Worm (Caenorhabditis elegans) whole organism, young adult: ENCODE measurements around the gene elf-1.

ENCODE experiments used
- B0261.1 ChIP-seq: sonication (generic microtip); optimal IDR thresholded peaks from 2 replicates; lab custom pipeline; 2016; ENCODE audit warnings: mild to moderate bottlenecking, missing genetic modification characterization, moderate library complexity, missing compliant biosample characterization
- F22D6.2 ChIP-seq: sonication (generic microtip); optimal IDR thresholded peaks from 2 replicates; lab custom pipeline; 2016; ENCODE audit warnings: mild to moderate bottlenecking, missing genetic modification characterization, missing compliant biosample characterization
- F23B12.7 ChIP-seq: sonication (generic microtip); optimal IDR thresholded peaks from 2 replicates; lab custom pipeline; 2017; ENCODE audit warnings: missing genetic modification characterization, mild to moderate bottlenecking, missing compliant biosample characterization, antibody characterized with exemption, moderate library complexity; ENCODE audit not compliant: insufficient read depth
- F37B4.10 ChIP-seq: fragments of 200-800 bp; sonication (Bioruptor generic); IDR thresholded peaks from 2 replicates; pipeline ENCODE4 v1.3.6; 2022; ENCODE audit warnings: missing genetic modification characterization, missing compliant biosample characterization
- F49E8.2 ChIP-seq: sonication (generic microtip); optimal IDR thresholded peaks from 3 replicates; lab custom pipeline; 2017; ENCODE audit warnings: missing genetic modification characterization, mild to moderate bottlenecking, missing compliant biosample characterization, antibody characterized with exemption, moderate library complexity; ENCODE audit not compliant: insufficient read depth
- F55B11.4 ChIP-seq: sonication (generic microtip); optimal IDR thresholded peaks from 2 replicates; lab custom pipeline; 2016; ENCODE audit warnings: missing compliant biosample characterization, missing genetic modification characterization, borderline replicate concordance; ENCODE audit not compliant: insufficient read depth
- F57A8.1 ChIP-seq: fragments of 200-800 bp; sonication (Bioruptor generic); optimal IDR thresholded peaks from 2 replicates; lab custom pipeline; 2018; ENCODE audit warnings: mild to moderate bottlenecking, missing genetic modification characterization, moderate library complexity, missing compliant biosample characterization
- F57C9.4 ChIP-seq: sonication (generic microtip); optimal IDR thresholded peaks from 2 replicates; lab custom pipeline; 2017; ENCODE audit warnings: mild to moderate bottlenecking, missing genetic modification characterization, missing compliant biosample characterization
- K11D2.4 ChIP-seq: fragments of 200-800 bp; sonication (Bioruptor generic); IDR thresholded peaks from 2 replicates; pipeline ENCODE4 v1.3.6; 2022; ENCODE audit warnings: missing genetic modification reagents, missing genetic modification characterization, missing compliant biosample characterization
- Y79H2A.3 ChIP-seq: fragments of 200-800 bp; sonication (Bioruptor generic); conservative IDR thresholded peaks from 2 replicates; pipeline ENCODE4 v1.3.6; 2022; ENCODE audit warnings: missing genetic modification reagents, missing genetic modification characterization, missing compliant biosample characterization
- ama-1 ChIP-seq, 3 experiments: fragments of 150-350 bp in 1 of 3; sonication (generic microtip) in 2 of 3; optimal IDR thresholded peaks; 2 replicates each; lab custom pipeline; 2014 to 2018; ENCODE audit warnings: missing biosample characterization in 2 of 3, missing genetic modification characterization in 2 of 3, missing genetic modification reagents in 2 of 3
- aptf-2 ChIP-seq: fragments of 200-800 bp; sonication (Bioruptor generic); conservative IDR thresholded peaks from 2 replicates; pipeline ENCODE4 v1.3.6; 2022; ENCODE audit warnings: missing genetic modification reagents, missing genetic modification characterization, missing compliant biosample characterization
- attf-6 ChIP-seq: fragments of 200-800 bp; sonication (Bioruptor generic); IDR thresholded peaks from 2 replicates; pipeline ENCODE4 v1.3.6; 2022; ENCODE audit warnings: missing genetic modification reagents, missing genetic modification characterization, missing compliant biosample characterization
- bed-1 ChIP-seq: fragments of 200-800 bp; sonication (Bioruptor generic); IDR thresholded peaks from 2 replicates; pipeline ENCODE4 v1.3.6; 2022; ENCODE audit warnings: missing genetic modification reagents, missing genetic modification characterization, missing compliant biosample characterization
- bed-2 ChIP-seq: fragments of 200-800 bp; sonication (Bioruptor generic); IDR thresholded peaks from 2 replicates; pipeline ENCODE4 v1.3.6; 2022; ENCODE audit warnings: missing genetic modification reagents, missing genetic modification characterization, missing compliant biosample characterization
- ccch-3 ChIP-seq: fragments of 200-800 bp; sonication (Bioruptor generic); optimal IDR thresholded peaks from 2 replicates; lab custom pipeline; 2018; ENCODE audit warnings: mild to moderate bottlenecking, missing genetic modification characterization, missing compliant biosample characterization
- cebp-1 ChIP-seq, 2 experiments: fragments of 200-800 bp in 1 of 2; sonication (Bioruptor generic) in 1 of 2; sonication (generic microtip) in 1 of 2; IDR thresholded peaks in 1 of 2; optimal IDR thresholded peaks in 1 of 2; 2 replicates each; pipeline versions ENCODE4 v1.3.6 to Lab custom; 2017 to 2022; ENCODE audit warnings: missing compliant biosample characterization in 2 of 2, missing genetic modification characterization in 2 of 2, mild to moderate bottlenecking in 1 of 2, missing genetic modification reagents in 1 of 2, moderate library complexity in 1 of 2
- cebp-2 ChIP-seq: fragments of 200-800 bp; sonication (Bioruptor generic); IDR thresholded peaks from 2 replicates; pipeline ENCODE4 v1.3.6; 2022; ENCODE audit warnings: missing genetic modification characterization, missing compliant biosample characterization
- ceh-27 ChIP-seq: fragments of 200-800 bp; sonication (Bioruptor generic); optimal IDR thresholded peaks from 2 replicates; lab custom pipeline; 2018; ENCODE audit warnings: mild to moderate bottlenecking, missing genetic modification characterization, moderate library complexity, missing compliant biosample characterization
- ceh-40 ChIP-seq: fragments of 200-800 bp; sonication (Bioruptor generic); IDR thresholded peaks from 2 replicates; pipeline ENCODE4 v1.3.6; 2022; ENCODE audit warnings: missing genetic modification characterization, missing compliant biosample characterization
- ceh-91 ChIP-seq: fragments of 200-800 bp; sonication (Bioruptor generic); IDR thresholded peaks from 2 replicates; pipeline ENCODE4 v1.3.6; 2022; ENCODE audit warnings: missing genetic modification reagents, missing genetic modification characterization, missing compliant biosample characterization
- dox-1 ChIP-seq: fragments of 200-800 bp; sonication (Bioruptor generic); IDR thresholded peaks from 2 replicates; pipeline ENCODE4 v1.3.6; 2022; ENCODE audit warnings: missing genetic modification reagents, missing genetic modification characterization, missing compliant biosample characterization
- egl-44 ChIP-seq: fragments of 200-800 bp; sonication (Bioruptor generic); IDR thresholded peaks from 2 replicates; pipeline ENCODE4 v1.3.6; 2022; ENCODE audit warnings: missing genetic modification reagents, missing genetic modification characterization, missing compliant biosample characterization
- hsf-1 ChIP-seq: fragments of 200-800 bp; sonication (Bioruptor generic); IDR thresholded peaks from 2 replicates; pipeline ENCODE4 v1.3.6; 2022; ENCODE audit warnings: missing genetic modification reagents, missing genetic modification characterization, missing compliant biosample characterization
- let-526 ChIP-seq: fragments of 200-800 bp; sonication (Bioruptor generic); IDR thresholded peaks from 2 replicates; pipeline ENCODE4 v1.3.6; 2022; ENCODE audit warnings: missing genetic modification reagents, missing genetic modification characterization, missing compliant biosample characterization
- let-607 ChIP-seq, 2 experiments: fragments of 200-800 bp in 1 of 2; sonication (Bioruptor generic) in 1 of 2; sonication (generic microtip) in 1 of 2; optimal IDR thresholded peaks; 2 replicates each; lab custom pipeline; 2016 to 2018; ENCODE audit warnings: mild to moderate bottlenecking in 2 of 2, missing compliant biosample characterization in 2 of 2, missing genetic modification characterization in 2 of 2, moderate library complexity in 2 of 2, missing genotype in 1 of 2
- lin-40 ChIP-seq: sonication (generic microtip); optimal IDR thresholded peaks from 2 replicates; lab custom pipeline; 2016; ENCODE audit warnings: missing genetic modification characterization, mild to moderate bottlenecking, missing compliant biosample characterization, missing genotype, missing genetic modification reagents
- lsl-1 ChIP-seq: fragments of 200-800 bp; sonication (Bioruptor generic); optimal IDR thresholded peaks from 2 replicates; lab custom pipeline; 2018; ENCODE audit warnings: mild to moderate bottlenecking, missing genetic modification characterization, moderate library complexity, missing compliant biosample characterization
- lsy-27 ChIP-seq: sonication (generic microtip); optimal IDR thresholded peaks from 2 replicates; lab custom pipeline; 2017; ENCODE audit warnings: missing genetic modification characterization, mild to moderate bottlenecking, missing compliant biosample characterization, antibody characterized with exemption, missing genotype, borderline replicate concordance; ENCODE audit not compliant: insufficient read depth
- mes-4 ChIP-seq: sonication (generic microtip); optimal IDR thresholded peaks from 2 replicates; lab custom pipeline; 2016; ENCODE audit warnings: missing genotype, missing genetic modification characterization, missing compliant biosample characterization
- nfya-1 ChIP-seq: sonication (generic microtip); optimal IDR thresholded peaks from 2 replicates; lab custom pipeline; 2017; ENCODE audit warnings: antibody characterized with exemption, missing compliant biosample characterization, missing genetic modification characterization, borderline replicate concordance; ENCODE audit not compliant: insufficient read depth
- nfya-2 ChIP-seq: fragments of 200-800 bp; sonication (Bioruptor generic); IDR thresholded peaks from 2 replicates; pipeline ENCODE4 v1.3.6; 2022; ENCODE audit warnings: missing genetic modification reagents, missing genetic modification characterization, missing compliant biosample characterization
- nhr-179 ChIP-seq: sonication (generic microtip); optimal IDR thresholded peaks from 2 replicates; lab custom pipeline; 2016; ENCODE audit warnings: mild to moderate bottlenecking, missing genetic modification characterization, missing compliant biosample characterization
- nhr-27 ChIP-seq: fragments of 200-800 bp; sonication (Bioruptor generic); optimal IDR thresholded peaks from 2 replicates; lab custom pipeline; 2018; ENCODE audit warnings: mild to moderate bottlenecking, missing genetic modification characterization, moderate library complexity, missing compliant biosample characterization
- nhr-90 ChIP-seq: sonication (generic microtip); optimal IDR thresholded peaks from 2 replicates; lab custom pipeline; 2016; ENCODE audit warnings: missing genotype, mild to moderate bottlenecking, missing genetic modification characterization, missing compliant biosample characterization
- rcor-1 ChIP-seq: fragments of 200-800 bp; sonication (Bioruptor generic); IDR thresholded peaks from 2 replicates; pipeline ENCODE4 v1.3.6; 2022; ENCODE audit warnings: missing genetic modification reagents, missing genetic modification characterization, missing compliant biosample characterization
- rec-8 ChIP-seq, 2 experiments: sonication (generic microtip); optimal IDR thresholded peaks; 2 replicates each; lab custom pipeline; 2016; ENCODE audit warnings: mild to moderate bottlenecking in 2 of 2, missing genetic modification characterization in 2 of 2, missing genetic modification reagents in 2 of 2, missing genotype in 2 of 2, missing biosample characterization in 1 of 2, missing compliant biosample characterization in 1 of 2, moderate library complexity in 1 of 2
- snpc-1.3 ChIP-seq: sonication (generic microtip); optimal IDR thresholded peaks from 2 replicates; lab custom pipeline; 2017; ENCODE audit warnings: missing genetic modification characterization, mild to moderate bottlenecking, missing compliant biosample characterization, antibody characterized with exemption, moderate library complexity, missing genotype, missing genetic modification reagents; ENCODE audit not compliant: insufficient read depth
- snpc-3.4 ChIP-seq: sonication (generic microtip); optimal IDR thresholded peaks from 2 replicates; lab custom pipeline; 2017; ENCODE audit warnings: missing genetic modification characterization, mild to moderate bottlenecking, missing compliant biosample characterization, antibody characterized with exemption, moderate library complexity, missing genotype, missing genetic modification reagents
- tbp1 ChIP-seq: fragments of 200-800 bp; sonication (Bioruptor generic); optimal IDR thresholded peaks from 2 replicates; lab custom pipeline; 2018; ENCODE audit warnings: mild to moderate bottlenecking, missing genetic modification characterization, missing compliant biosample characterization
- tbx-9 ChIP-seq: sonication (generic microtip); optimal IDR thresholded peaks from 2 replicates; lab custom pipeline; 2016; ENCODE audit warnings: borderline replicate concordance, missing genetic modification characterization, inconsistent platforms, missing compliant biosample characterization
- tlf-1 ChIP-seq: fragments of 200-800 bp; sonication (Bioruptor generic); optimal IDR thresholded peaks from 2 replicates; lab custom pipeline; 2018; ENCODE audit warnings: mild to moderate bottlenecking, missing genetic modification characterization, missing compliant biosample characterization
- zfh-2 ChIP-seq: fragments of 200-800 bp; sonication (Bioruptor generic); conservative IDR thresholded peaks from 2 replicates; pipeline ENCODE4 v1.3.6; 2022; ENCODE audit warnings: missing genetic modification reagents, missing genetic modification characterization, missing compliant biosample characterization
- ztf-25 ChIP-seq: fragments of 200-800 bp; sonication (Bioruptor generic); IDR thresholded peaks from 2 replicates; pipeline ENCODE4 v1.3.6; 2022; ENCODE audit warnings: missing genetic modification reagents, missing genetic modification characterization, missing compliant biosample characterization
- ztf-26 ChIP-seq: sonication (generic microtip); optimal IDR thresholded peaks from 2 replicates; lab custom pipeline; 2017; ENCODE audit warnings: missing genetic modification characterization, missing compliant biosample characterization

elf-1 gene

DNA sequence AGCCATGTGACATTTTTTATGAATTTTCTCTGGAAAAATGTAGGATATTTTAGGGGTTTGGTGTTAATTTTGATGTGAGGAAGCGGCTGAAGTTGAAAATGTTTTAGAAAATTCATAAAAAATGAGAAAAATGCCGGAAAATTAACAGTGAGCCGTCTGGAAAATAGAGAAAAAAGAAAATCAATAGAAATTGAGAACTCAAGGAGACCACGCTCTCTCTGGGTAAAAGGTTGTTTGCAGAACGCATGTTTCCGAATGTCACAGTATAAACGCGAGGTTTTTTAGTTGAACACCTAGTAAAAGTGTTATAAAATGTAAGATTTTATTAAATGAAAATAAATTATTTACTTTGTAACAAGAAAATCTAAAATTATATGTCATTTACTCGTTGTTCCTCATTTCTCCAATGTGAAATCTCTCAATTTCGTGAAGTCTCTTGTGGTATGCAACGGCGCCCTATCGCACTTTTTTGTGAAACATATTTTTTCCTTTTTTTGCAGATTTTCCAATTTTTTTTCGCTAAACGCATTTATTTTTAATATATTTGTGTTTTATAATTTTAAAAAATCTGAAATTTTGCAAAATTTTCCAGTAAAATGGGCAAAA lies 48.7 kb upstream of the elf-1 start, which contains the start of the genes tag-266 and tag-267 (continued):
- TF ChIP-seq snpc-3.4 (tag; lab: Kevin White, UChicago) = no peak
- TF ChIP-seq mes-4 (tag; lab: Kevin White, UChicago) = no peak
- no peak for TF ChIP-seq egl-44 (GFP tag; lab: Robert Waterston, UW)
- TF ChIP-seq bed-1 = no peak
- no peak for TF ChIP-seq ceh-40 (GFP tag; lab: Robert Waterston, UW)
- peak; percentile 41; the same call in 1 of the 2 replicates for TF ChIP-seq cebp-1 (GFP tag; IDR thresholded peaks at IDR 0.05; lab: Robert Waterston, UW)
- TF ChIP-seq cebp-1 (tag; optimal IDR thresholded peaks at IDR 0.05; lab: Kevin White, UChicago) = peak; percentile 62
- TF ChIP-seq attf-6 (GFP tag; lab: Robert Waterston, UW) = no peak
- no peak for TF ChIP-seq ama-1 (optimal IDR thresholded peaks at IDR 0.05; lab: Kevin White, UChicago)
- no peak for TF ChIP-seq ama-1 (GFP tag; optimal IDR thresholded peaks at IDR 0.05; lab: Kevin White, UChicago)
- TF ChIP-seq aptf-2 (GFP tag; lab: Robert Waterston, UW) = peak; percentile 47; the same call in 1 of the 2 replicates
- 0 out of 2 replicates have a peak, but pooled peaks have one; percentile 17 for TF ChIP-seq bed-2 (GFP tag; lab: Robert Waterston, UW)
- TF ChIP-seq ceh-91 (GFP tag; lab: Robert Waterston, UW) = no peak
- no peak for TF ChIP-seq hsf-1 (GFP tag; lab: Robert Waterston, UW)
- no peak for TF ChIP-seq ztf-25 (GFP tag; lab: Robert Waterston, UW)
- TF ChIP-seq snpc-1.3 (tag; lab: Kevin White, UChicago) = peak; percentile 48
- peak; percentile 60 for TF ChIP-seq ceh-27
- TF ChIP-seq dox-1 (GFP tag; lab: Robert Waterston, UW) = peak; percentile 59
- no peak for TF ChIP-seq nhr-179 (tag; lab: Kevin White, UChicago)
- peak; percentile 6 for TF ChIP-seq B0261.1 (tag; lab: Kevin White, UChicago)
- TF ChIP-seq lsl-1 (GFP tag; lab: Kevin White, UChicago) = peak; percentile 47
- TF ChIP-seq let-607 (tag; optimal IDR thresholded peaks at IDR 0.05; lab: Kevin White, UChicago) = peak in 1 of 2 experiments; percentile 25
- no peak for TF ChIP-seq rcor-1 (GFP tag; lab: Robert Waterston, UW)
- TF ChIP-seq F57C9.4 (tag; lab: Kevin White, UChicago) = no peak
- TF ChIP-seq Y79H2A.3 (GFP tag; lab: Robert Waterston, UW) = no peak
- peak; percentile 68 for TF ChIP-seq lin-40 (tag; lab: Kevin White, UChicago)
- no peak for TF ChIP-seq nfya-2 (GFP tag; lab: Robert Waterston, UW)
- TF ChIP-seq let-526 (GFP tag; lab: Robert Waterston, UW) = no peak
- no peak for TF ChIP-seq tlf-1 (GFP tag; lab: Kevin White, UChicago)
- no peak for TF ChIP-seq F55B11.4 (tag; lab: Kevin White, UChicago)
- TF ChIP-seq F49E8.2 (tag; lab: Kevin White, UChicago) = no peak
- no peak for TF ChIP-seq F57A8.1
- TF ChIP-seq F37B4.10 (GFP tag; lab: Robert Waterston, UW) = no peak
- TF ChIP-seq lsy-27 = no peak
- no peak for TF ChIP-seq F22D6.2 (tag; lab: Kevin White, UChicago)

DNA sequence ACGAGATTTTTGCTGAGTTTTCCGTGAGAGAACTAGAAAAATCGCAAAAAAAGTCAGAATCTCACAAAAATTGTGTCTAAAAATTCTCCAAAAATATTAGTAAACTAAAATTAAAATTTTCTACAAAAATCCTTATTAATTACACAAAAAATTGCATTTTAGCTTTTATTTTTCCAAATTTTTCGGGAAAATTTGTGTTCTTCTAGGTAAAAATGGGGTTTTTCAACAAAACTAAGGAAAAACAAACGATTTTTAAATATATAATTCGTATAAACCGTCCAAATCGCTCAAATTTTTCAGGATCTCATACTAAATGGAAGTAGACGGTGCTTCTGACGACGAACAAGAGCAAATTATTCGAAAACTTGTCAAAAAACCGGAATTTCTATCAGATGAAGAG lies 47.2 kb upstream of the elf-1 start, which contains the start of gene W06E11.1:
Gene W06E11.1 (plus strand): TSS at position 301 of the 400 bp plus-strand sequence.
- TF ChIP-seq F23B12.7 (no peak), nfya-1 (tag; lab: Kevin White, UChicago) (no peak), rec-8 (tag; optimal IDR thresholded peaks at IDR 0.05; lab: Kevin White, UChicago) (no peak), F49E8.2 (tag; lab: Kevin White, UChicago) (no peak), tbp1 (GFP tag; lab: Kevin White, UChicago) (no peak), ztf-26 (tag; lab: Kevin White, UChicago) (no peak), ccch-3 (no peak), tbx-9 (tag; lab: Kevin White, UChicago) (no peak), B0261.1 (tag; lab: Kevin White, UChicago) (no peak), K11D2.4 (GFP tag; lab: Robert Waterston, UW) (no peak), nhr-27 (no peak), cebp-2 (no peak), nhr-90 (tag; lab: Kevin White, UChicago) (no peak), zfh-2 (GFP tag; lab: Robert Waterston, UW) (no peak), snpc-1.3 (tag; lab: Kevin White, UChicago) (no peak)
- TF ChIP-seq, all 124 proteins: peak for 0
